Fruit fly (Drosophila melanogaster): Measurements from ENCODE around the gene Jon25Biii.

The Jon25Biii gene

DNA sequence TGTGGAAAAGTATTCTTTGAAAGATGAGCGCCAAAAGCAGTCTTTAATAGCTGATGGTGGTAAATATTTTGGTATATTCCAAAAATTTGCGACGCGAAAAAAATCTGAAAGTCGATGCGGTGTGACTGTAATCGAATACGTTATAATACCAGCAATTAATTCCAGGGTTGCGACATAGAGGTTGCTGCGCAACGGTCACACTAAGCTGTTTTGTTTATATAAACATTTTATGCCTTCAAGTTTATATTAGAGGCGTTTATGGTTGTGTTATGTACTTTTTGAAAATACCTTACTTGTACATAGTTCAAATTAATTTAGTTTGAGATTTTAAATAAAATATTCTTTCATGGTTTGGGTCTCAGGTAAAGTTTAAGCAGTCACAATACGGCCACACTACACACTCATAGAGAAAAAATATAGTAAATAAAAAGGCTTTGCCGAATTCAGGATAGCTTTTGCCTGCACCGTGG lies 20.8 kb upstream of the Jon25Biii start, which contains the start of gene CG14043:
TSS of gene CG14043 (plus strand) at position 374 of the 470 bp plus-strand sequence.
- peak; percentile 7 for TF ChIP-seq CG17801 (GFP tag; optimal IDR thresholded peaks at IDR 0.05; ENCODE audit: partially characterized antibody)

DNA sequence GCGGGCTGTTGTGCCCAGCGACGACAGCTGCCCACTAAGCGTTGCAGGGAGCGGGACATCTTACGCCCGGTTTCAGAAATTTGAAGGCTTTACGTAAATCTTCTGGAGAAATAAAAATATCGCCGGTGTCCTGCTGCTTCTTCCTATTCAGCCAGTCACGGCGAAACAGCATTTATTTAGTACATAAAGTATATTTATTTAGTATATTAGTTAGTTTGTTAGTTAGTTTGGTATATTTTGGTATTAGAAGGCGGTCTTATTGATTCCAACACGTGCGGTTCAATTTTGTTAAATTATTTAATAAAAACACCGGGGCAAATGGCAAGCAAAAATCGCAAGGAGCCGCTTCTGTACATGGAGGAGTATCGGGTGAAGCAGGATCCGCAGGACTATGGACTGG lies 18.2 kb upstream of the Jon25Biii start, which contains the start of the genes Scox and Polr1C:
TSS of gene Scox (minus strand) at position 169 of the 400 bp plus-strand sequence.
TSS of gene Polr1C (plus strand) at position 238 of the 400 bp plus-strand sequence.
- no peak for TF ChIP-seq CG17801 (GFP tag; optimal IDR thresholded peaks at IDR 0.05; ENCODE audit: partially characterized antibody)

DNA sequence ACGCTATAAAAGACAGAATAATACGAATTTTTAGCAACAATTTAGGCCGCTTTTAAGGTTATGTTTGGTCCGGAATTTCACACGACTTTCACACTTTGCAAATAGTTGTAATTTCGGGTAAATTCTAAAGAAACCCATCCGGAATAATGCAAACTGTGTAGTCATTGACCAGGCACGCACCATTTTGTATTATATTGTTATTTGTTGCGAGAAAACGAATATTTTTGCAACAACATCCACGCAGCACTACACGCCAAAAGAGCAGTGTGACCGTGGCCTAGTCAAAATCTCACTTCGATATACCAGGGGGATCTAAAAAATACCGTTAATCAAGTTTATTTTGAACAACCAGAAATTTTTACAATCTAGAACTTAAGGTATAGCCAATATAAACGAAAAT lies 16.9 kb upstream of the Jon25Biii start, which contains the start of gene eIF3i:
TSS of gene eIF3i (minus strand) at position 265 of the 400 bp plus-strand sequence.
- TF ChIP-seq CG17801 (GFP tag; optimal IDR thresholded peaks at IDR 0.05; ENCODE audit: partially characterized antibody) = no peak

DNA sequence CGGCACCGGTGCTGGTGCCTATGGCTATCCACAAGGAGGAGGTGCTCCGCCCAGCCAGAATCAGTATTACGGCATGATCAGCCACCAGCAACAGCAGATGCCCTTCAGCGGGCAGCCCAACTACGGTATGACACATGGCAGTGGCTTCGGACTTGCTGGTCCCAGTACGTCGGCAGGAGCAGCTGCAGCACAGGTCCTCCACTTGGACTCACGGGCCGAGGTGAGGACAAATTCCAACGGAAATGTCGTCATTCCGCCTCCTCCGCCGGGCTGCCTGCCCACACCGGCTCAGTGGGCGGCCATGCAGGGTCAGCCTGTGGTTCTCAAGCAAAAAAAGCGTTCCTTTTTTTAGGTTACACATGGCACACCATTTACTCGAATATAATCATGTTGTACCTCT lies 15.4 kb upstream of the Jon25Biii start:
- TF ChIP-seq CG17801 (GFP tag; optimal IDR thresholded peaks at IDR 0.05; ENCODE audit: partially characterized antibody) = no peak

DNA sequence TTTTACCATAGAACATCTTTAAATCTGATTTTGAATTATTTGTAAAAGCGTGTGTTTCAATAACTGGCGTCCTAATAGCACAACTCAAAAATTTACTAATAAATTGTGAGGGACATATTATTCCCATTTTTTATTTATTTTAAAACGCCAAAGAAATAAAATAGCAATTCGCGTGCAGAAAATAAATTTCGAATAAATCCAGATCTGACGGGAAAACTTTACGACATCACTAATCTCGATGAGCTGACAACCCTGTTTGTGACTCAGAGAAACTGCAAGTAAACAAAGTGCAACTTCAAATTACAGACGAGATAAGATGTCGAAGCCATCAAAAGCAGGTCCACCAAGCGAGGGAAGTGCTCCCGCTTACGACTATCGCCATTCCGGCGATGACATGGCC lies 14.9 kb upstream of the Jon25Biii start, which contains the start of gene CG34125:
TSS of gene CG34125 (plus strand) at position 254 of the 400 bp plus-strand sequence.
- peak; percentile 13 for TF ChIP-seq CG17801 (GFP tag; optimal IDR thresholded peaks at IDR 0.05; ENCODE audit: partially characterized antibody)

DNA sequence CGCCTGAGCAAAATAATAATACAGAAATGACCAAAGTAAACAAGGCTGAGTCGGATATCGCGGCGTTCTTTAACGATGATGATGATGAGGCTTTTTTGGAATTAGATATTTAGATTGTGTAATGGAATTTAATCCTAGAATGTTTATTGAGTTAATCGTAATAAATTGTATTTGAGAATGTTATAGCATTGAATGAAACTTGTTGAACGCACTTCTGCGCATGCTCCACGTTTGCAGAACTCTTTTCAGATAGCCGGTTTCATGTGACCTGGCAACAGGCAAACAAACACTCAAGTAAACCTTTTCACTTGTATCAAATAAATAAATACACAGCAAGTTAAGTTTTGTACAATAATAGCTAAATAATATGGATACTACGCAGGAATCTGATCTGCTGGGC lies 7.5 kb upstream of the Jon25Biii start, which contains the start of gene CG34124:
TSS of gene CG34124 (plus strand) at position 301 of the 400 bp plus-strand sequence.
- TF ChIP-seq CG17801 (GFP tag; optimal IDR thresholded peaks at IDR 0.05; ENCODE audit: partially characterized antibody) = no peak

DNA sequence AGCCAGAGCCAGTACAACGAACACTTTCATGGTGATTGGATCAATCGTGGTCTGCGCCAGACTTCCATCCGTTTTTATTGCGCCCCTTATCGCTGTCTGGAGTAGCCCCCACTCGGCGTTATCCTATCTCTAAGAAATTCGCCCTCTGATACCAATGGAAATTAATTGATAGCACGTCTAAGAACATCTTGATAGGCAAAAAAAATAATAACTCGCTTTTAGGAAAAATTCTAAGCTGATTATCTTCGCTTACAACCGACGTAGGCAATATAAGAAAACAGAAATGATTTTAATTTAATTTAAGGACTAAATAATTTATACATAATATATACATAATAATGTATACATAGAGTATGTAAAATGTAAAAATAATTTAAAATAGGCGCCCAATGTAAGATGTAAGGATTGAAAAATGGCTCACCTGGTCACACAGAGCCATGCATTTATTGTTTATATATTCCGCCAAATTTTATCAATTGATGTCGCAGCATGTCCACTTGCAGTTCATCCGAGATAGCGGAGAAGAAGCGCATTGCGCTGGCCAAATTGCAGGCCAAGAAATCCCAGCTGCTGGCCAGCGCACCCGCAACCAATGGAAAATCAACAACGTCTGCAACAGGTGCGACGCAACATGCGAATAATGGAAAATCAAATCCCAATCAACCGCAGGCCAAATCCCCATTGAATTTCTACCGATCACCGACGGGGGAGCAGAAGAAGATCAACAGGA lies 4.7 kb upstream of the Jon25Biii start, which contains the start of the genes Jon25Bi and Marcal1:
TSS of gene Jon25Bi (minus strand) at position 51 of the 730 bp plus-strand sequence.
TSS of gene Marcal1 (plus strand) at position 416 of the 730 bp plus-strand sequence.
- TF ChIP-seq CG17801 (GFP tag; optimal IDR thresholded peaks at IDR 0.05; ENCODE audit: partially characterized antibody) = no peak

DNA sequence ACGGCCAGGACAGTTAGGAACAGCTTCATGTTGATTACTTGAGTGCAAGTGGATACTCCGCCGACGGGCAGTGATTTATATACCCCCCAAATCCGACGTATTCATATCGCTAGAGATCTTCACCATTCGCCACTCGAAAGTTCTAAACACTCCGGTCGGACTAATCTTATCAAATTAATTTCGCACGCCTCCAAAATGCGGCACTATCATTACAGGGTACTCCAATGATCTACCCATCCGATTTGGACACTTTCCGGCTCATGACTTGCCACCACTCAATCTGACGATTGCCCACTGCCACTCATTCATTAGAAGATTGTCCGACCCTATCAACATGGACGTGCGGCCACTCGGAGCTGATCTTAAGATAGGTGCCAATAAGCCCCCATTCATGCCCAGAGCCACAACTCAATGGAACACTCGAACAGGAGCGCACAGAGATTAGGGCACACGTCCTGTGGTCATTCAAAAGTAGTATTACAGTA lies 2.6 kb upstream of the Jon25Biii start, which contains the start of gene Jon25Bii:
TSS of gene Jon25Bii (minus strand) at position 51 of the 485 bp plus-strand sequence.
- TF ChIP-seq CG17801 (GFP tag; optimal IDR thresholded peaks at IDR 0.05; ENCODE audit: partially characterized antibody) = no peak

DNA sequence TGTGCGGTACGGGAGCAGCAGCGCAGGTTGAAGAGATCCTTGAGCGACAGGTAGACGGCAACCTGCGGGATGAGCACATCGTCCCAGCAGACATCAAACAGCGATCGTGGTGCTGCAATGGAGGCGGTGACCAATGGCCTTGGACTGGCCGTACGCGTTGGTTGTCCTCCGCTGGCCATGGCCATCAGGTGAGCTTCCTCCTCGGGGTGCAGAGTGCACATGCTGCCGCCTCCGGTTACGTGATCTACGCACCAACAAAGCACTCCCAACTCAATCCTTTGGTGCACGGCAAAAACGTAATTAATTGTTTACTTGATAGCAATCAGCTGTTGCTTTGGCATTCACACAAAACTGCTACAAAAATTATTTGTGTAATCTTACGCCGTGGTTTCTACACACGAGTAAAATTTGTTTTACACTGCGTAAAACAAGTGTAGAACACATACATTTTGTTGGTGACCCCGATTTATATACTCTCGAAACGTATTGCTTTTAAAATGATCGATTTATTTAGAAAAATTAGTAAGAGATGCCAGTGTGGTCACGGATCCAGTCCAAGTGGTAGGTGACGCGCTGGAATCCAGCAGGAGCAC lies 1.0 kb downstream of the Jon25Biii start, which contains the start of gene jet:
TSS of gene jet (minus strand) at position 332 of the 593 bp plus-strand sequence.
- no peak for TF ChIP-seq CG17801 (GFP tag; optimal IDR thresholded peaks at IDR 0.05; ENCODE audit: partially characterized antibody)

DNA sequence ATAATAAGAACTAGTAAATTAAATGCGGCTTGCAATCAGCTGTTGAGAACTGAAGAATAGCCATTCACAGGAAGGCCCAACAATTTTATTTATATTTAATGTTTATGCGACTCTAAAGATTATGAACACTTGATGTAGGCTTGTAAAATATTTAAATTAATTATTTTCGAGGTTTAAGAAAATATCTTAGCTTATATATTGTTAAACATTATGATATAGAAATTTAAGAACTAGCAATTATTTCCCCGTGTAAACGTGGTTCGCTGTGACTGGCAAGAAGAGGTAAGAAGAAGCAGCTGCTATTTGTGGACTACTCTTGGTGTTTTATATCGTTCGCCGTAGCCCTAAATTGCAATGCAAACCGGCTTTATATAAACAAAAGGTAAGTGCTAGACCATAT lies 5.3 kb downstream of the Jon25Biii start, which contains the start of the genes mRpL24 and betaggt-I:
TSS of gene mRpL24 (minus strand) at position 62 of the 400 bp plus-strand sequence.
TSS of gene betaggt-I (plus strand) at position 280 of the 400 bp plus-strand sequence.
- peak; percentile 98 for TF ChIP-seq CG17801 (GFP tag; optimal IDR thresholded peaks at IDR 0.05; ENCODE audit: partially characterized antibody)

DNA sequence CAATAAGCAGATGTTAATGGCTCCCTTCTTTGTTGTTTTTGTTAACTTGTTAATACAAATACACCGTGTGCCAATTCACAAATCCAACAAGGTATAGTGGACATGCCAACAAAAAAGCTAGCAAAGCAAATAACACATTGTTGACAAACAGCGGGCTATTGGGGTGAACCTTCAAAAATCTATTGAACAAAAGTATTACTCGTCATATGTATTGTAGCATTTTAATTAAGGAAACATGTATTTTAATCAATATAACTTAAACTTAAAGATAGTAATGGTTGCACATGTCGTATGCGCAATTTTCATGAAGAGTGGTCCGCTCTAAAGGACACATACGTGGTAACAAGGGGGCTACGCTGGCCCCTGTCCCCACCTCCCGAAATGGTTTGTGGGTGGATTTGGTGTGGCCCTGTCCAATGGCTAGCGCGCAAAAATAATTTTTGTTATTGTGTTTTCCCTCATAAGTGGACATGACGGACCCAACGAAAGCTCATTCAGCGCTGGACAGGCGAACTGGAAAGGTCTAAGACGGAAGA lies 8.2 kb downstream of the Jon25Biii start, which contains the start of gene synr:
TSS of gene synr (plus strand) at position 486 of the 536 bp plus-strand sequence.
- TF ChIP-seq CG17801 (GFP tag; optimal IDR thresholded peaks at IDR 0.05; ENCODE audit: partially characterized antibody) = no peak

DNA sequence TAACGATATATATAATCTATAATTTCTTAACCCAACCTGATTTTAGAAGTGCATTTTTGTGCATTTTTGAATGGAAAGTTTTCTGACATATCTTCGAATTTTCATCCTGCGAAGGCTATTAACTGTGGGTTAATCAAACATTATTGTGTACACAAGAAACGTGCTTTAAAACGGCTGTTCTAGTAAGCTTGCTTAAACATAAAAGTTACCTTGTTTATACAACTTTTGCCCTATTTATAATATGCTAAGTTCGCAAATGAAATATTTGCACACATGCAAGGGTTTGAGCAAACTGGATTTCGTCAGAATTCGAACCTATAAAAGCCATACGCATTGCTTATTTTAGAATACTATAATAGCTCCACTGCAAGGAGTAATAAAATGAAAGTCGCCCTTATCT lies 13.5 kb downstream of the Jon25Biii start, which contains the start of gene Sgs1:
TSS of gene Sgs1 (plus strand) at position 350 of the 400 bp plus-strand sequence.
- no peak for TF ChIP-seq CG17801 (GFP tag; optimal IDR thresholded peaks at IDR 0.05; ENCODE audit: partially characterized antibody)

DNA sequence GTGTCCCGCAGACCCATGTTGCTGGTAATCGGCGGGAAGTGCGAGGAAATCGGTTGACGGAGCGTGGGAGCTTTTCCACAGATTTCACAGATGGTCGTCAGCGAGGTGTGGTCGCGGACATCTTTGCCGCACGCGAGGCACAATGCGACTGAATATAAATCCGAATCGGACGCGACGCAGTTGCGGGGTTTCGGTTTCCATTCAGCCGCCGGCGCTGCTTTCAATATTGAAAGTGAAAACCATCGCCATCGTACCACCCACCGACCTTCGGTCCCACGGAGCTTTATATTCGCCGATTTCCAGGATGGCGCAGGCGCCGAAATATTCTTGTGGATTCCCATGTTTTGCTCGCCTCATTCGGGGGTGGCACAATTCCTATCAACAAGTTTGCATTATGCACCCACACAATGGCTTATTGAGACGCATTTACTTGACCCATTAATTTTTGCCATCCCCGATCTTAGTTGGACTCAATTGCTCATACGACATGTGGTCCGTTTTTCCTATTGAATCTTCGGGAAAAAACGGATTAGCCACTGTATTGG lies 14.2 kb downstream of the Jon25Biii start, which contains the start of gene hoe2:
TSS of gene hoe2 (minus strand) at position 126 of the 545 bp plus-strand sequence.
- TF ChIP-seq CG17801 (GFP tag; optimal IDR thresholded peaks at IDR 0.05; ENCODE audit: partially characterized antibody) = no peak

DNA sequence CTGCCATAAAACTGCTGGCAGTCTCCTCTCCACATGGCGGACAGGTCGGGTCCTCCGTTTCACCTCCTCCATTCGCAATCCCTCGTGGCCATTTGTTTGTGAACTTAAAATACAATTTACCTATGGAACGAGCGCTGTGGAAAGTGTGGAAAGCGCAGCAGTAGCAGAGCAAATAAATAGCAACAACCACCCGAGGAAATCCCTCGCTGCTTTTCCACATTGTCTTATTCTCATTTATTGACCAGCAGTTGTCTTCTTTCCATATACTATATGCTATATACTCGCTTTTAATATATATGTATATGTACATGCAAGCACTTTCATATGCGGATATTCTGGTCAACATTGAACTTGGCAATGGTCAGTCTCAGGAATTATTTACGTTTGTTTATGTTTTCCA lies 18.3 kb downstream of the Jon25Biii start, which contains the start of gene hoe1:
TSS of gene hoe1 (minus strand) at position 101 of the 400 bp plus-strand sequence.
- TF ChIP-seq CG17801 (GFP tag; optimal IDR thresholded peaks at IDR 0.05; ENCODE audit: partially characterized antibody) = no peak
